Worm (Caenorhabditis elegans) whole organism, late embryonic: ENCODE measurements around the gene F33A8.4.
A peak's percentile ranks its signal among the peaks of the same experiment; 100 is the strongest.

Experiments
- C08G9.2 ChIP-seq: sonication (generic microtip); optimal IDR thresholded peaks from 2 replicates; lab custom pipeline; 2016; ENCODE audit warnings: mild to moderate bottlenecking, missing genetic modification characterization, moderate library complexity, missing compliant biosample characterization
- F13H6.1 ChIP-seq: sonication (generic microtip); optimal IDR thresholded peaks from 2 replicates; lab custom pipeline; 2016; ENCODE audit warnings: missing genetic modification characterization, missing compliant biosample characterization
- K02D7.2 ChIP-seq: sonication (generic microtip); optimal IDR thresholded peaks from 2 replicates; lab custom pipeline; 2017; ENCODE audit warnings: mild to moderate bottlenecking, missing genetic modification characterization, missing compliant biosample characterization
- T23F11.4 ChIP-seq: fragments of 200-800 bp; sonication (Bioruptor generic); optimal IDR thresholded peaks from 2 replicates; lab custom pipeline; 2018; ENCODE audit warnings: mild to moderate bottlenecking, missing genetic modification characterization, missing compliant biosample characterization
- ceh-14 ChIP-seq: sonication (generic microtip); optimal IDR thresholded peaks from 2 replicates; lab custom pipeline; 2016; ENCODE audit warnings: missing genotype, missing genetic modification characterization, missing compliant biosample characterization
- ceh-18 ChIP-seq: sonication (generic microtip); optimal IDR thresholded peaks from 2 replicates; lab custom pipeline; 2016; ENCODE audit warnings: missing genetic modification characterization, missing compliant biosample characterization
- ceh-2 ChIP-seq: sonication (generic microtip); optimal IDR thresholded peaks from 2 replicates; lab custom pipeline; 2016; ENCODE audit warnings: missing genotype, missing genetic modification characterization, missing compliant biosample characterization
- ceh-24 ChIP-seq: sonication (generic microtip); optimal IDR thresholded peaks from 2 replicates; lab custom pipeline; 2016; ENCODE audit warnings: mild to moderate bottlenecking, missing genetic modification characterization, missing compliant biosample characterization
- ceh-31 ChIP-seq: sonication (generic microtip); optimal IDR thresholded peaks from 2 replicates; lab custom pipeline; 2016; ENCODE audit warnings: missing genetic modification characterization, missing compliant biosample characterization
- ceh-34 ChIP-seq: sonication (generic microtip); optimal IDR thresholded peaks from 2 replicates; lab custom pipeline; 2016; ENCODE audit warnings: mild to moderate bottlenecking, missing genetic modification characterization, missing compliant biosample characterization
- ceh-48 ChIP-seq: sonication (generic microtip); optimal IDR thresholded peaks from 2 replicates; lab custom pipeline; 2016; ENCODE audit warnings: missing genetic modification characterization, inconsistent platforms, missing compliant biosample characterization
- ceh-6 ChIP-seq: fragments of 200-800 bp; sonication (Bioruptor generic); optimal IDR thresholded peaks from 2 replicates; lab custom pipeline; 2018; ENCODE audit warnings: mild to moderate bottlenecking, missing genetic modification characterization, missing compliant biosample characterization
- ceh-9 ChIP-seq: sonication (generic microtip); optimal IDR thresholded peaks from 2 replicates; lab custom pipeline; 2016; ENCODE audit warnings: mild to moderate bottlenecking, missing genetic modification characterization, inconsistent platforms, missing compliant biosample characterization
- dve-1 ChIP-seq: sonication (generic microtip); optimal IDR thresholded peaks from 2 replicates; lab custom pipeline; 2017; ENCODE audit warnings: antibody characterized with exemption, mild to moderate bottlenecking, missing genetic modification characterization, missing compliant biosample characterization
- ets-4 ChIP-seq: sonication (generic microtip); optimal IDR thresholded peaks from 2 replicates; lab custom pipeline; 2016; ENCODE audit warnings: missing genetic modification characterization, missing compliant biosample characterization
- eyg-1 ChIP-seq: sonication (generic microtip); optimal IDR thresholded peaks from 2 replicates; lab custom pipeline; 2016; ENCODE audit warnings: missing genotype, missing genetic modification characterization, missing compliant biosample characterization
- fax-1 ChIP-seq: sonication (generic microtip); optimal IDR thresholded peaks from 2 replicates; lab custom pipeline; 2016; ENCODE audit warnings: missing genotype, missing genetic modification characterization, missing compliant biosample characterization
- fkh-10 ChIP-seq: fragments of 150-350 bp; optimal IDR thresholded peaks from 2 replicates; lab custom pipeline; 2014; ENCODE audit warnings: missing biosample characterization, missing genetic modification reagents, missing genetic modification characterization
- fkh-6 ChIP-seq: sonication (generic microtip); optimal IDR thresholded peaks from 2 replicates; lab custom pipeline; 2016; ENCODE audit warnings: missing genetic modification characterization, missing compliant biosample characterization
- hlh-30 ChIP-seq: sonication (generic microtip); optimal IDR thresholded peaks from 2 replicates; lab custom pipeline; 2017; ENCODE audit warnings: antibody characterized with exemption, missing genetic modification characterization, missing compliant biosample characterization; ENCODE audit not compliant: insufficient read depth
- lim-6 ChIP-seq: sonication (generic microtip); optimal IDR thresholded peaks from 2 replicates; lab custom pipeline; 2016; ENCODE audit warnings: missing genetic modification characterization, missing compliant biosample characterization
- lin-11 ChIP-seq: fragments of 200-800 bp; sonication (Bioruptor generic); optimal IDR thresholded peaks from 2 replicates; lab custom pipeline; 2018; ENCODE audit warnings: mild to moderate bottlenecking, missing genetic modification characterization, missing compliant biosample characterization
- madf-2 ChIP-seq: sonication (generic microtip); optimal IDR thresholded peaks from 2 replicates; lab custom pipeline; 2017; ENCODE audit warnings: missing genetic modification characterization, missing compliant biosample characterization
- mec-3 ChIP-seq: sonication (generic microtip); optimal IDR thresholded peaks from 2 replicates; lab custom pipeline; 2016; ENCODE audit warnings: borderline replicate concordance, missing genetic modification characterization, missing compliant biosample characterization
- nfya-1 ChIP-seq: sonication (generic microtip); optimal IDR thresholded peaks from 2 replicates; lab custom pipeline; 2017; ENCODE audit warnings: missing genetic modification characterization, mild to moderate bottlenecking, missing compliant biosample characterization, antibody characterized with exemption, moderate library complexity
- nhr-11 ChIP-seq: fragments of 150-350 bp; optimal IDR thresholded peaks from 2 replicates; lab custom pipeline; 2014; ENCODE audit warnings: missing biosample characterization, missing genetic modification characterization
- nhr-232 ChIP-seq: sonication (generic microtip); optimal IDR thresholded peaks from 2 replicates; lab custom pipeline; 2016; ENCODE audit warnings: missing genetic modification characterization, missing compliant biosample characterization
- npax-4 ChIP-seq: sonication (generic microtip); optimal IDR thresholded peaks from 2 replicates; lab custom pipeline; 2016; ENCODE audit warnings: missing genetic modification characterization, missing compliant biosample characterization
- pag-3 ChIP-seq: sonication (generic microtip); optimal IDR thresholded peaks from 2 replicates; lab custom pipeline; 2016; ENCODE audit warnings: missing compliant biosample characterization, missing genetic modification characterization, borderline replicate concordance
- pax-1 ChIP-seq: fragments of 150-350 bp; optimal IDR thresholded peaks from 2 replicates; lab custom pipeline; 2014; ENCODE audit warnings: missing biosample characterization, missing genetic modification characterization
- pha-4 ChIP-seq: fragments of 150-350 bp; optimal IDR thresholded peaks from 2 replicates; lab custom pipeline; 2018; ENCODE audit warnings: missing biosample characterization, missing genetic modification reagents, missing genetic modification characterization
- pqm-1 ChIP-seq: sonication (generic microtip); optimal IDR thresholded peaks from 2 replicates; lab custom pipeline; 2016; ENCODE audit warnings: missing genetic modification characterization, missing compliant biosample characterization
- pros-1 ChIP-seq: fragments of 150-350 bp; optimal IDR thresholded peaks from 2 replicates; lab custom pipeline; 2014; ENCODE audit warnings: missing biosample characterization, missing genetic modification reagents, missing genetic modification characterization
- ref-2 ChIP-seq: sonication (generic microtip); optimal IDR thresholded peaks from 2 replicates; lab custom pipeline; 2016; ENCODE audit warnings: missing genetic modification characterization, missing compliant biosample characterization
- rnt-1 ChIP-seq: sonication (generic microtip); optimal IDR thresholded peaks from 2 replicates; lab custom pipeline; 2016; ENCODE audit warnings: missing genetic modification characterization, missing compliant biosample characterization
- sdc-2 ChIP-seq: sonication (generic microtip); optimal IDR thresholded peaks from 2 replicates; lab custom pipeline; 2016; ENCODE audit warnings: missing genotype, missing genetic modification characterization, missing compliant biosample characterization
- sox-2 ChIP-seq: fragments of 200-800 bp; sonication (Bioruptor generic); IDR thresholded peaks from 2 replicates; pipeline ENCODE4 v1.3.6; 2022; ENCODE audit warnings: missing genetic modification reagents, missing genetic modification characterization, missing compliant biosample characterization
- sox-4 ChIP-seq: sonication (generic microtip); optimal IDR thresholded peaks from 2 replicates; lab custom pipeline; 2017; ENCODE audit warnings: mild to moderate bottlenecking, missing genetic modification characterization, inconsistent platforms, missing compliant biosample characterization
- tbx-2 ChIP-seq: sonication (generic microtip); optimal IDR thresholded peaks from 2 replicates; lab custom pipeline; 2016; ENCODE audit warnings: missing genetic modification characterization, missing compliant biosample characterization
- unc-3 ChIP-seq, 2 experiments: fragments of 200-800 bp in 1 of 2; sonication (Bioruptor generic) in 1 of 2; sonication (generic microtip) in 1 of 2; conservative IDR thresholded peaks in 1 of 2; optimal IDR thresholded peaks in 1 of 2; 2 replicates each; pipeline versions ENCODE4 v1.3.6 to Lab custom; 2016 to 2022; ENCODE audit warnings: missing compliant biosample characterization in 2 of 2, missing genetic modification characterization in 2 of 2, missing genetic modification reagents in 1 of 2
- unc-42 ChIP-seq: sonication (generic microtip); optimal IDR thresholded peaks from 2 replicates; lab custom pipeline; 2016; ENCODE audit warnings: missing genotype, missing genetic modification characterization, missing compliant biosample characterization
- unc-55 ChIP-seq: sonication (generic microtip); optimal IDR thresholded peaks from 2 replicates; lab custom pipeline; 2017; ENCODE audit warnings: missing biosample characterization, missing genetic modification reagents, missing genetic modification characterization
- unc-86 ChIP-seq: sonication (generic microtip); optimal IDR thresholded peaks from 2 replicates; lab custom pipeline; 2016; ENCODE audit warnings: missing genetic modification characterization, missing compliant biosample characterization
- zip-5 ChIP-seq: sonication (generic microtip); optimal IDR thresholded peaks from 2 replicates; lab custom pipeline; 2016; ENCODE audit warnings: missing genetic modification characterization, missing compliant biosample characterization
- ztf-16 ChIP-seq: sonication (generic microtip); optimal IDR thresholded peaks from 2 replicates; lab custom pipeline; 2017; ENCODE audit warnings: missing genetic modification characterization, missing compliant biosample characterization

The F33A8.4 gene

ce11 chrII:11042878-11043331, 5.9 kb downstream of the F33A8.4 start (continued):
- TF ChIP-seq pag-3 (no peak), ceh-9 (tag; lab: Kevin White, UChicago) (no peak), unc-3 (GFP tag; conservative IDR thresholded peaks at IDR 0.05; lab: Robert Waterston, UW) (no peak), unc-3 (tag; optimal IDR thresholded peaks at IDR 0.05; lab: Kevin White, UChicago) (peak; percentile 15), sdc-2 (tag; lab: Kevin White, UChicago) (peak; percentile 48), sox-4 (tag; lab: Kevin White, UChicago) (no peak), eyg-1 (peak; percentile 8), fkh-6 (tag; lab: Kevin White, UChicago) (peak; percentile 41), ref-2 (tag; lab: Kevin White, UChicago) (peak; percentile 91), ceh-14 (tag; lab: Kevin White, UChicago) (peak; percentile 74), ceh-34 (tag; lab: Kevin White, UChicago) (peak; percentile 85), sox-2 (GFP tag; lab: Robert Waterston, UW) (no peak), fax-1 (tag; lab: Kevin White, UChicago) (no peak), ceh-48 (tag; lab: Kevin White, UChicago) (peak; percentile 88), zip-5 (tag; lab: Kevin White, UChicago) (no peak), fkh-10 (GFP tag; lab: Kevin White, UChicago) (peak; percentile 51), pax-1 (tag; lab: Kevin White, UChicago) (no peak), nhr-11 (tag; lab: Kevin White, UChicago) (no peak), ceh-6 (peak; percentile 36), dve-1 (tag; lab: Kevin White, UChicago) (no peak), madf-2 (tag; lab: Kevin White, UChicago) (no peak), tbx-2 (tag; lab: Kevin White, UChicago) (peak; percentile 81), ceh-24 (tag; lab: Kevin White, UChicago) (no peak), C08G9.2 (tag; lab: Kevin White, UChicago) (peak; percentile 5), ceh-2 (peak; percentile 38), T23F11.4 (GFP tag; lab: Kevin White, UChicago) (no peak), lin-11 (tag; lab: Kevin White, UChicago) (no peak), unc-86 (tag; lab: Kevin White, UChicago) (peak; percentile 1), nhr-232 (tag; lab: Kevin White, UChicago) (no peak), pqm-1 (tag; lab: Kevin White, UChicago) (peak; percentile 47), pros-1 (tag; lab: Kevin White, UChicago) (peak; percentile 88), nfya-1 (tag; lab: Kevin White, UChicago) (peak; percentile 83), lim-6 (tag; lab: Kevin White, UChicago) (no peak)

ce11 chrII:11041846-11042262, 7.0 kb downstream of the F33A8.4 start:
- TF ChIP-seq K02D7.2 (tag; lab: Kevin White, UChicago) (no peak), ceh-31 (tag; lab: Kevin White, UChicago) (no peak), unc-55 (peak; percentile 61), ceh-48 (tag; lab: Kevin White, UChicago) (peak; percentile 40), ets-4 (tag; lab: Kevin White, UChicago) (no peak)

ce11 chrII:11041027-11041426, 7.8 kb downstream of the F33A8.4 start, which contains the start of gene cey-1:
cey-1 (minus strand) TSS chrII:11041206.
- no peak for TF ChIP-seq unc-42 (tag; lab: Kevin White, UChicago)
- TF ChIP-seq rnt-1 (tag; lab: Kevin White, UChicago): no peak
- TF ChIP-seq ceh-34 (tag; lab: Kevin White, UChicago): no peak
- no peak for TF ChIP-seq ceh-18 (tag; lab: Kevin White, UChicago)
- TF ChIP-seq npax-4 (tag; lab: Kevin White, UChicago): no peak
- no peak for TF ChIP-seq mec-3 (tag; lab: Kevin White, UChicago)
- no peak for TF ChIP-seq K02D7.2 (tag; lab: Kevin White, UChicago)
- TF ChIP-seq nhr-232 (tag; lab: Kevin White, UChicago): no peak
- no peak for TF ChIP-seq pha-4 (tag; lab: Kevin White, UChicago)
- no peak for TF ChIP-seq F13H6.1 (tag; lab: Kevin White, UChicago)
- TF ChIP-seq pqm-1 (tag; lab: Kevin White, UChicago): no peak
- no peak for TF ChIP-seq pag-3
- no peak for TF ChIP-seq unc-3 (GFP tag; conservative IDR thresholded peaks at IDR 0.05; lab: Robert Waterston, UW)
- TF ChIP-seq unc-3 (tag; optimal IDR thresholded peaks at IDR 0.05; lab: Kevin White, UChicago): no peak
- TF ChIP-seq hlh-30: no peak
- no peak for TF ChIP-seq ztf-16
- TF ChIP-seq ref-2 (tag; lab: Kevin White, UChicago): no peak
- TF ChIP-seq lim-6 (tag; lab: Kevin White, UChicago): no peak
